Fruit fly (Drosophila melanogaster): ENCODE measurements around the gene amd.

The amd gene

dm6 chr2L:19141435-19142126, 31.6 kb downstream of the amd start (continued):
- TF ChIP-seq CG17385 (GFP tag; optimal IDR thresholded peaks at IDR 0.05) = peak; percentile 50
- TF ChIP-seq CG1792 (GFP tag; optimal IDR thresholded peaks at IDR 0.05) = peak; percentile 21
- no peak for TF ChIP-seq Tbp (GFP tag; optimal IDR thresholded peaks at IDR 0.05)
- no peak for TF ChIP-seq da (GFP tag; optimal IDR thresholded peaks at IDR 0.05)
- TF ChIP-seq lmd (GFP tag; IDR thresholded peaks at IDR 0.05) = peak; percentile 73
- TF ChIP-seq Aef1 (GFP tag; IDR thresholded peaks at IDR 0.05) = no peak
- peak; percentile 59 for TF ChIP-seq bab2 (GFP tag; optimal IDR thresholded peaks at IDR 0.05)
- peak; percentile 76 for TF ChIP-seq Camta (GFP tag; optimal IDR thresholded peaks at IDR 0.05)
- TF ChIP-seq gsb-n (tag; optimal IDR thresholded peaks at IDR 0.05) = peak; percentile 69
- peak; percentile 31 for TF ChIP-seq CG12299 (tag; optimal IDR thresholded peaks at IDR 0.05)
- no peak for TF ChIP-seq CG15073 (GFP tag; optimal IDR thresholded peaks at IDR 0.05)
- no peak for TF ChIP-seq CG14965 (GFP tag; optimal IDR thresholded peaks at IDR 0.05; ENCODE audit: borderline replicate concordance)
- no peak for TF ChIP-seq Ada2b (GFP tag; IDR thresholded peaks at IDR 0.05)
- TF ChIP-seq CG17568 (GFP tag; optimal IDR thresholded peaks at IDR 0.05) = peak; percentile 43
- TF ChIP-seq CG3726 (GFP tag; IDR thresholded peaks at IDR 0.05) = no peak
- TF ChIP-seq tap (tag; optimal IDR thresholded peaks at IDR 0.05) = peak; percentile 55
- TF ChIP-seq CG13296 (GFP tag; optimal IDR thresholded peaks at IDR 0.05) = peak; percentile 74
- TF ChIP-seq CG3995 (GFP tag; optimal IDR thresholded peaks at IDR 0.05) = peak; percentile 27
- TF ChIP-seq otp (GFP tag; IDR thresholded peaks at IDR 0.05) = 0 out of 3 replicates have a peak, but pooled peaks have one; percentile 9
- TF ChIP-seq sr (GFP tag; IDR thresholded peaks at IDR 0.05) = no peak
- TF ChIP-seq Dll (GFP tag; IDR thresholded peaks at IDR 0.05; ENCODE audit: partially characterized antibody) = no peak
- no peak for TF ChIP-seq CG11093 (GFP tag; IDR thresholded peaks at IDR 0.05)
- peak; percentile 50; the same call in 1 of the 2 replicates for TF ChIP-seq esg (GFP tag; conservative IDR thresholded peaks at IDR 0.05)
- peak; percentile 74 to 80 for TF ChIP-seq dpn (GFP tag; optimal IDR thresholded peaks at IDR 0.05)
- peak; percentile 67 for TF ChIP-seq CG32532 (GFP tag; IDR thresholded peaks at IDR 0.05)
- no peak for TF ChIP-seq Ravus (GFP tag; IDR thresholded peaks at IDR 0.05)
- no peak for TF ChIP-seq Elba2 (GFP tag; optimal IDR thresholded peaks at IDR 0.05)
- no peak for TF ChIP-seq H15 (GFP tag; IDR thresholded peaks at IDR 0.05)
- peak; percentile 50 for TF ChIP-seq CG9609 (GFP tag; optimal IDR thresholded peaks at IDR 0.05)
- no peak for TF ChIP-seq aop (GFP tag; IDR thresholded peaks at IDR 0.05)
- TF ChIP-seq bsh (GFP tag; optimal IDR thresholded peaks at IDR 0.05) = peak; percentile 85 to 87
- TF ChIP-seq CG12071 (GFP tag; optimal IDR thresholded peaks at IDR 0.05) = peak; percentile 52
- peak; percentile 34 for TF ChIP-seq dm (GFP tag; optimal IDR thresholded peaks at IDR 0.05)
- TF ChIP-seq zfh2 (GFP tag; optimal IDR thresholded peaks at IDR 0.05) = peak; percentile 66
- TF ChIP-seq fu2 (GFP tag; optimal IDR thresholded peaks at IDR 0.05) = peak; percentile 44
- peak; percentile 81 for TF ChIP-seq BtbVII (GFP tag; optimal IDR thresholded peaks at IDR 0.05)
- peak; percentile 30; the same call in 1 of the 2 replicates for TF ChIP-seq sob (GFP tag; IDR thresholded peaks at IDR 0.05)
- TF ChIP-seq CG17802 (tag; optimal IDR thresholded peaks at IDR 0.05) = peak; percentile 35
- peak; percentile 56 for TF ChIP-seq maf-S (GFP tag; optimal IDR thresholded peaks at IDR 0.05)
- peak; percentile 70 for TF ChIP-seq Atf-2 (GFP tag; optimal IDR thresholded peaks at IDR 0.05)
- peak; percentile 69 for TF ChIP-seq CG1602 (GFP tag; optimal IDR thresholded peaks at IDR 0.05)
- no peak for TF ChIP-seq cg (GFP tag; optimal IDR thresholded peaks at IDR 0.05)
- TF ChIP-seq CG14710 (tag; optimal IDR thresholded peaks at IDR 0.05) = peak; percentile 81
- TF ChIP-seq CG12942 (GFP tag; optimal IDR thresholded peaks at IDR 0.05) = peak; percentile 45
- no peak for TF ChIP-seq ase (GFP tag; IDR thresholded peaks at IDR 0.05)
- TF ChIP-seq gt (GFP tag; IDR thresholded peaks at IDR 0.05) = no peak
- peak; percentile 76 for TF ChIP-seq CG13424 (tag; optimal IDR thresholded peaks at IDR 0.05)
- TF ChIP-seq ap (GFP tag; IDR thresholded peaks at IDR 0.05) = no peak
- no peak for TF ChIP-seq sim (GFP tag; IDR thresholded peaks at IDR 0.05)
- peak; percentile 81 for TF ChIP-seq CG10979 (tag; optimal IDR thresholded peaks at IDR 0.05)
- TF ChIP-seq CHES-1-like (GFP tag; optimal IDR thresholded peaks at IDR 0.05) = peak; percentile 49
